Fruit fly (Drosophila melanogaster): ENCODE results near the gene CG10026.
A peak's percentile ranks its signal among the peaks of the same experiment; 100 is the strongest.

CG10026 gene

dm6 chr2L:19444734-19445140 is 9.3 kb upstream of the CG10026 start, which contains the start of gene Hs2st (continued):
- TF ChIP-seq MTF-1 (GFP tag; optimal IDR thresholded peaks at IDR 0.05; ENCODE audit: borderline replicate concordance) (peak; percentile 42), Adf1 (GFP tag; IDR thresholded peaks at IDR 0.05) (peak; percentile 75), CG11723 (GFP tag; optimal IDR thresholded peaks at IDR 0.05) (peak; percentile 85), CG1647 (GFP tag; optimal IDR thresholded peaks at IDR 0.05) (peak; percentile 92), CG15601 (tag; optimal IDR thresholded peaks at IDR 0.05) (peak; percentile 88), dmrt99B (tag; optimal IDR thresholded peaks at IDR 0.05) (peak; percentile 86), stc (GFP tag; IDR thresholded peaks at IDR 0.05) (peak; percentile 81), corto (GFP tag; optimal IDR thresholded peaks at IDR 0.05) (peak; percentile 63), CG2129 (GFP tag; IDR thresholded peaks at IDR 0.05; ENCODE audit: partially characterized antibody) (no peak), en (GFP tag; optimal IDR thresholded peaks at IDR 0.05) (peak; percentile 64), bbx (GFP tag; IDR thresholded peaks at IDR 0.05; ENCODE audit: partially characterized antibody) (no peak), CG13287 (GFP tag; IDR thresholded peaks at IDR 0.05; ENCODE audit: partially characterized antibody) (peak; percentile 62), lmd (GFP tag; IDR thresholded peaks at IDR 0.05) (peak; percentile 96), ATbp (GFP tag; optimal IDR thresholded peaks at IDR 0.05) (peak; percentile 78), CG4360 (GFP tag; IDR thresholded peaks at IDR 0.05) (no peak), Dll (GFP tag; IDR thresholded peaks at IDR 0.05; ENCODE audit: partially characterized antibody) (peak; percentile 47; the same call in 2 of the 4 replicates), CG14441 (GFP tag; IDR thresholded peaks at IDR 0.05) (peak; percentile 95), Spps (tag; optimal IDR thresholded peaks at IDR 0.05) (peak; percentile 79), CG30020 (tag; optimal IDR thresholded peaks at IDR 0.05) (peak; percentile 78), B-H2 (GFP tag; optimal IDR thresholded peaks at IDR 0.05) (peak; percentile 90), CG32767 (GFP tag; IDR thresholded peaks at IDR 0.05) (peak; percentile 83), HmgZ (tag; optimal IDR thresholded peaks at IDR 0.05) (peak; percentile 96), btn (GFP tag; optimal IDR thresholded peaks at IDR 0.05) (peak; percentile 86), CG8089 (GFP tag; optimal IDR thresholded peaks at IDR 0.05) (peak; percentile 92), CG17802 (tag; optimal IDR thresholded peaks at IDR 0.05) (peak; percentile 72), CG10366 (GFP tag; IDR thresholded peaks at IDR 0.05) (peak; percentile 93), zfh1 (GFP tag; IDR thresholded peaks at IDR 0.05) (peak; percentile 94), CTCF (GFP tag; optimal IDR thresholded peaks at IDR 0.05) (peak; percentile 28), prd (optimal IDR thresholded peaks at IDR 0.05) (no peak), prd (GFP tag; IDR thresholded peaks at IDR 0.05) (peak; percentile 97), CG4282 (GFP tag; optimal IDR thresholded peaks at IDR 0.05) (peak; percentile 88), CG4617 (GFP tag; optimal IDR thresholded peaks at IDR 0.05; ENCODE audit: borderline replicate concordance) (peak; percentile 96), ham (GFP tag; IDR thresholded peaks at IDR 0.05) (peak; percentile 81), gsb-n (tag; optimal IDR thresholded peaks at IDR 0.05) (no peak), p53 (GFP tag; optimal IDR thresholded peaks at IDR 0.05) (peak; percentile 88), Lim3 (GFP tag; IDR thresholded peaks at IDR 0.05) (peak; percentile 77), grn (GFP tag; optimal IDR thresholded peaks at IDR 0.05) (no peak), CG10979 (tag; optimal IDR thresholded peaks at IDR 0.05) (peak; percentile 81), Dip2 (GFP tag; IDR thresholded peaks at IDR 0.05) (peak; percentile 39; the same call in 1 of the 2 replicates), CG43689 (GFP tag; IDR thresholded peaks at IDR 0.05) (peak; percentile 67), CG11560 (tag; IDR thresholded peaks at IDR 0.05) (peak; percentile 87), amos (GFP tag; IDR thresholded peaks at IDR 0.05; ENCODE audit: partially characterized antibody) (peak; percentile 42; the same call in 1 of the 2 replicates), dati (GFP tag; IDR thresholded peaks at IDR 0.05) (peak; percentile 53; the same call in 1 of the 2 replicates), chif (GFP tag; optimal IDR thresholded peaks at IDR 0.05) (peak; percentile 95), CHES-1-like (GFP tag; optimal IDR thresholded peaks at IDR 0.05) (peak; percentile 97), Nf-YA (GFP tag; IDR thresholded peaks at IDR 0.05) (peak; percentile 65; the same call in 1 of the 2 replicates), klu (GFP tag; IDR thresholded peaks at IDR 0.05) (peak; percentile 94), GATAe (GFP tag; conservative IDR thresholded peaks at IDR 0.05) (peak; percentile 73), CG4854 (GFP tag; optimal IDR thresholded peaks at IDR 0.05) (peak; percentile 88), bcd (GFP tag; optimal IDR thresholded peaks at IDR 0.05) (peak; percentile 92), CG9609 (GFP tag; optimal IDR thresholded peaks at IDR 0.05) (peak; percentile 96), tx (GFP tag; optimal IDR thresholded peaks at IDR 0.05) (peak; percentile 96)
